Fruit fly (Drosophila melanogaster) Kc167 (cell line): ENCODE measurements around the gene Ugt37E1.

ENCODE experiments used
- Myc ChIP-seq: fragments of >200 bp; optimal IDR thresholded peaks from 2 replicates; lab custom pipeline; 2017; ENCODE audit warnings: missing external identifiers
- h ChIP-seq: fragments of >200 bp; optimal IDR thresholded peaks from 3 replicates; lab custom pipeline; 2018; ENCODE audit warnings: missing external identifiers
- insv ChIP-seq: fragments of >200 bp; optimal IDR thresholded peaks from 3 replicates; lab custom pipeline; 2018; ENCODE audit warnings: missing external identifiers

DNA sequence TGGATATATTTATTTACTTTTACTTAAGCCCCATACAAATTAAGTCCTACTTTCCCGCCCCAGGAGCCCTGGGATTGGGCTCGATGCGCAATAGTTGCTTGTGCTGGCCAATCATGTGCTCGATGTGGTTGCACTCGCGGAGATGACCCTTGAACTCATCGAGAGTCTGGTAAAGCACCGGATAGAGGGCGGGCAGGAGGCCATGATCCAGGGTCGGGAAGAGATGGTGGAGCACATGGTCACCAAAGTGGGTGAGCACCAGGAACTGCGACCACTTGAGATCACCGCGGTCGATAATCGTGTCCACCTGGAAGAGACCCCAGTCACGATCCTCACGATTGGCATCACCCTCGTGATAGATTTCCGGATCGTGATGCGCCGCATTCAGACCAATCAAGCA lies 7.5 kb upstream of the Ugt37E1 start:
- no peak for TF ChIP-seq Myc (lab: Kevin White, UChicago)
- no peak for TF ChIP-seq insv
- TF ChIP-seq h (lab: Kevin White, UChicago), result no peak
